Worm (Caenorhabditis elegans): Measurements from ENCODE around the gene clec-1.

DNA sequence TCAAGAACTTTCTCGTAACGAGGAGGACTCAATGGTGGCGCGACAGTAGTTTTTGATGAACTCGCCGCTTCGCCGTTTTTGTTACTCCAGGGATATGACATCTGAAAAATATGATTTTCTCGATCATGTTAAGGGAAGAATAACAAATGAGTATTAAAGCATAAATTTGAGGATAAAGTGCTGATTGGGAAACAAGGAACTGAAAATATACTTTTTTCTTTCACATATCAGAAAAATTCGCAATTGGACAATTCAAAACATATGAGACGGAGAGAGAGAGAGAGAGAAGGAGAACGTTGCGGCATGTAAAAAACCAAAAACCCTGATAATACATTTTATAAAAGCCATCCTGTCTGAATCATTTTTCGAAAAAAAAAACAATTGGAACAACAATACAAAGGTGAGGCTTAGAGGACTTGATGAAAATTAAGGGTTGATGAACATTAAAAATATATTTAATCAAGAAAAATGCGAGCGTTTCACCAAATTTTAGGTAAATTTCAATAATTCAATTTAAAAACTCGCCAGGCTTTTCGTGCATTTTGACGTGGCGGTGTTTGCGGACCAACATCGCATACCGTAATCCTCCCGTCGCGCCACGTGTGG lies 39.2 kb upstream of the clec-1 start, which contains the start of the genes mut-14 and C14C11.2:
- TF ChIP-seq T22C8.4 (GFP tag; IDR thresholded peaks at IDR 0.05) (no peak), cog-1 (tag; optimal IDR thresholded peaks at IDR 0.05) (no peak), med-1 (GFP tag; optimal IDR thresholded peaks at IDR 0.05; ENCODE audit: insufficient read depth) (no peak), klf-2 (GFP tag; conservative IDR thresholded peaks at IDR 0.05) (no peak), flt-1 (GFP tag; IDR thresholded peaks at IDR 0.05) (no peak), ztf-23 (GFP tag; IDR thresholded peaks at IDR 0.05) (no peak), ref-1 (GFP tag; conservative IDR thresholded peaks at IDR 0.05) (no peak), ztf-29 (GFP tag; IDR thresholded peaks at IDR 0.05) (no peak), tab-1 (GFP tag; IDR thresholded peaks at IDR 0.05) (no peak)

All from whole organism, midembryonic.